Fruit fly (Drosophila melanogaster): Measurements from ENCODE around the gene ATPsynbetaL.

Gene ATPsynbetaL

dm6 chr3L:16105528-16105927 is 7.9 kb downstream of the ATPsynbetaL start, which contains the start of the genes IntS9 and CG43295 (continued):
- peak; percentile 84 for TF ChIP-seq CG8089 (GFP tag; optimal IDR thresholded peaks at IDR 0.05)
- TF ChIP-seq CG13424 (tag; optimal IDR thresholded peaks at IDR 0.05): peak; percentile 78
- peak; percentile 79 for TF ChIP-seq Atf3 (GFP tag; optimal IDR thresholded peaks at IDR 0.05)
- TF ChIP-seq CG1832 (GFP tag; optimal IDR thresholded peaks at IDR 0.05): no peak
- TF ChIP-seq pros (GFP tag; optimal IDR thresholded peaks at IDR 0.05): no peak
- TF ChIP-seq onecut (GFP tag; IDR thresholded peaks at IDR 0.05): peak; percentile 47
- TF ChIP-seq CG43689 (GFP tag; IDR thresholded peaks at IDR 0.05): peak; percentile 53
- TF ChIP-seq Sry-β (GFP tag; optimal IDR thresholded peaks at IDR 0.05): peak; percentile 16
- TF ChIP-seq eyg (GFP tag; optimal IDR thresholded peaks at IDR 0.05): peak; percentile 46
- TF ChIP-seq E2f1 (GFP tag; IDR thresholded peaks at IDR 0.05): peak; percentile 82
- TF ChIP-seq row (GFP tag; IDR thresholded peaks at IDR 0.05): peak; percentile 93
- TF ChIP-seq pnt (GFP tag; optimal IDR thresholded peaks at IDR 0.05): peak; percentile 83
- TF ChIP-seq CG4820 (GFP tag; optimal IDR thresholded peaks at IDR 0.05): peak; percentile 85
- peak; percentile 71 for TF ChIP-seq CG12659 (GFP tag; optimal IDR thresholded peaks at IDR 0.05)
- peak; percentile 62 for TF ChIP-seq CG11247 (GFP tag; IDR thresholded peaks at IDR 0.05)
- TF ChIP-seq cas (GFP tag; IDR thresholded peaks at IDR 0.05): peak; percentile 74; the same call in 1 of the 2 replicates
- peak; percentile 7 for TF ChIP-seq ac (GFP tag; optimal IDR thresholded peaks at IDR 0.05)
- TF ChIP-seq croc (GFP tag; conservative IDR thresholded peaks at IDR 0.05): peak; percentile 61
- no peak for TF ChIP-seq tap (tag; optimal IDR thresholded peaks at IDR 0.05)
- no peak for TF ChIP-seq usp (GFP tag; optimal IDR thresholded peaks at IDR 0.05)
- no peak for TF ChIP-seq zen2 (GFP tag; IDR thresholded peaks at IDR 0.05; ENCODE audit: partially characterized antibody)
- peak; percentile 46 for TF ChIP-seq fd64A (GFP tag; optimal IDR thresholded peaks at IDR 0.05)
- peak; percentile 77 for TF ChIP-seq CG32772 (GFP tag; IDR thresholded peaks at IDR 0.05)
- peak; percentile 84 for TF ChIP-seq phol (tag; optimal IDR thresholded peaks at IDR 0.05)
- peak; percentile 79 for TF ChIP-seq CG4730 (GFP tag; IDR thresholded peaks at IDR 0.05)
- TF ChIP-seq Nf-YC (tag; optimal IDR thresholded peaks at IDR 0.05): no peak
- peak; percentile 41 for TF ChIP-seq CG18619 (GFP tag; optimal IDR thresholded peaks at IDR 0.05)
- no peak; the same call in 2 of the 3 replicates for TF ChIP-seq CG17361 (GFP tag; IDR thresholded peaks at IDR 0.05)
- TF ChIP-seq bbx (GFP tag; IDR thresholded peaks at IDR 0.05; ENCODE audit: partially characterized antibody): no peak
- peak; percentile 87 for TF ChIP-seq CG16863 (GFP tag; optimal IDR thresholded peaks at IDR 0.05)
- peak; percentile 92 for TF ChIP-seq Xrp1 (GFP tag; IDR thresholded peaks at IDR 0.05)
- TF ChIP-seq CG7357 (GFP tag; IDR thresholded peaks at IDR 0.05): peak; percentile 69; the same call in 2 of the 3 replicates
- peak; percentile 79 for TF ChIP-seq CG9932 (GFP tag; IDR thresholded peaks at IDR 0.05)
- peak; percentile 82 for TF ChIP-seq CG13123 (GFP tag; optimal IDR thresholded peaks at IDR 0.05)
- TF ChIP-seq esg (GFP tag; conservative IDR thresholded peaks at IDR 0.05): peak; percentile 81
- TF ChIP-seq NC2β (GFP tag; optimal IDR thresholded peaks at IDR 0.05): peak; percentile 89
- no peak for TF ChIP-seq CG16813 (GFP tag; IDR thresholded peaks at IDR 0.05; ENCODE audit: partially characterized antibody)
- TF ChIP-seq sens-2 (GFP tag; IDR thresholded peaks at IDR 0.05): peak; percentile 77; the same call in 1 of the 2 replicates
- TF ChIP-seq sob (GFP tag; IDR thresholded peaks at IDR 0.05): peak; percentile 78
- peak; percentile 82 for TF ChIP-seq Aef1 (GFP tag; IDR thresholded peaks at IDR 0.05)
- peak; percentile 83 for TF ChIP-seq CG12942 (GFP tag; optimal IDR thresholded peaks at IDR 0.05)
- peak; percentile 65 for TF ChIP-seq YL-1 (GFP tag; optimal IDR thresholded peaks at IDR 0.05)
- TF ChIP-seq insv (GFP tag; optimal IDR thresholded peaks at IDR 0.05): no peak
- TF ChIP-seq inv (GFP tag; IDR thresholded peaks at IDR 0.05; ENCODE audit: partially characterized antibody): no peak
- peak; percentile 89 for TF ChIP-seq CG10654 (GFP tag; optimal IDR thresholded peaks at IDR 0.05)
- no peak for TF ChIP-seq prd (optimal IDR thresholded peaks at IDR 0.05)
- peak; percentile 93 for TF ChIP-seq prd (GFP tag; IDR thresholded peaks at IDR 0.05)
- TF ChIP-seq Med (GFP tag): peak; percentile 98
- TF ChIP-seq CG8388 (GFP tag; optimal IDR thresholded peaks at IDR 0.05): peak; percentile 79
- peak; percentile 87 for TF ChIP-seq slbo (GFP tag; IDR thresholded peaks at IDR 0.05)
- 0 out of 2 replicates have a peak, but pooled peaks have one; percentile 17 for TF ChIP-seq crol (GFP tag; IDR thresholded peaks at IDR 0.05)
- TF ChIP-seq Xbp1 (GFP tag; optimal IDR thresholded peaks at IDR 0.05): peak; percentile 90

Data from whole organism, embryonic.